Worm (Caenorhabditis elegans) whole organism, late embryonic: ENCODE measurements around the gene F42C5.5.
"Not testable (repeated sequence)": the region's sequence is repeated elsewhere in the genome, so short reads cannot be mapped to it uniquely, and the experiment has no call there.

ENCODE experiments used
- C08G9.2 ChIP-seq: sonication (generic microtip); optimal IDR thresholded peaks from 2 replicates; lab custom pipeline; 2016; ENCODE audit warnings: mild to moderate bottlenecking, missing genetic modification characterization, moderate library complexity, missing compliant biosample characterization
- F13H6.1 ChIP-seq: sonication (generic microtip); optimal IDR thresholded peaks from 2 replicates; lab custom pipeline; 2016; ENCODE audit warnings: missing genetic modification characterization, missing compliant biosample characterization
- ceh-18 ChIP-seq: sonication (generic microtip); optimal IDR thresholded peaks from 2 replicates; lab custom pipeline; 2016; ENCODE audit warnings: missing genetic modification characterization, missing compliant biosample characterization
- ceh-30 ChIP-seq: fragments of 150-350 bp; optimal IDR thresholded peaks from 2 replicates; lab custom pipeline; 2014; ENCODE audit warnings: missing biosample characterization, missing genetic modification characterization
- ceh-45 ChIP-seq: fragments of 200-800 bp; sonication (Bioruptor generic); IDR thresholded peaks from 2 replicates; pipeline ENCODE4 v1.3.6; 2022; ENCODE audit warnings: missing genetic modification reagents, missing genetic modification characterization, missing compliant biosample characterization
- ceh-48 ChIP-seq: sonication (generic microtip); optimal IDR thresholded peaks from 2 replicates; lab custom pipeline; 2016; ENCODE audit warnings: missing genetic modification characterization, inconsistent platforms, missing compliant biosample characterization
- ceh-6 ChIP-seq: fragments of 200-800 bp; sonication (Bioruptor generic); optimal IDR thresholded peaks from 2 replicates; lab custom pipeline; 2018; ENCODE audit warnings: mild to moderate bottlenecking, missing genetic modification characterization, missing compliant biosample characterization
- ceh-9 ChIP-seq: sonication (generic microtip); optimal IDR thresholded peaks from 2 replicates; lab custom pipeline; 2016; ENCODE audit warnings: mild to moderate bottlenecking, missing genetic modification characterization, inconsistent platforms, missing compliant biosample characterization
- che-1 ChIP-seq: sonication (generic microtip); optimal IDR thresholded peaks from 2 replicates; lab custom pipeline; 2016; ENCODE audit warnings: mild to moderate bottlenecking, missing genetic modification characterization, missing compliant biosample characterization
- dve-1 ChIP-seq: sonication (generic microtip); optimal IDR thresholded peaks from 2 replicates; lab custom pipeline; 2017; ENCODE audit warnings: antibody characterized with exemption, mild to moderate bottlenecking, missing genetic modification characterization, missing compliant biosample characterization
- elt-4 ChIP-seq: sonication (generic microtip); optimal IDR thresholded peaks from 2 replicates; lab custom pipeline; 2016; ENCODE audit warnings: missing genetic modification characterization, missing compliant biosample characterization
- ets-4 ChIP-seq: sonication (generic microtip); optimal IDR thresholded peaks from 2 replicates; lab custom pipeline; 2016; ENCODE audit warnings: missing genetic modification characterization, missing compliant biosample characterization
- eyg-1 ChIP-seq: sonication (generic microtip); optimal IDR thresholded peaks from 2 replicates; lab custom pipeline; 2016; ENCODE audit warnings: missing genotype, missing genetic modification characterization, missing compliant biosample characterization
- fax-1 ChIP-seq: sonication (generic microtip); optimal IDR thresholded peaks from 2 replicates; lab custom pipeline; 2016; ENCODE audit warnings: missing genotype, missing genetic modification characterization, missing compliant biosample characterization
- fkh-10 ChIP-seq: fragments of 150-350 bp; optimal IDR thresholded peaks from 2 replicates; lab custom pipeline; 2014; ENCODE audit warnings: missing biosample characterization, missing genetic modification reagents, missing genetic modification characterization
- fkh-6 ChIP-seq: sonication (generic microtip); optimal IDR thresholded peaks from 2 replicates; lab custom pipeline; 2016; ENCODE audit warnings: missing genetic modification characterization, missing compliant biosample characterization
- hlh-6 ChIP-seq: sonication (generic microtip); optimal IDR thresholded peaks from 2 replicates; lab custom pipeline; 2016; ENCODE audit warnings: missing genotype, missing genetic modification characterization, missing compliant biosample characterization
- hlh-8 ChIP-seq: sonication (generic microtip); optimal IDR thresholded peaks from 2 replicates; lab custom pipeline; 2016; ENCODE audit warnings: missing genotype, missing genetic modification characterization, missing compliant biosample characterization
- lim-6 ChIP-seq: sonication (generic microtip); optimal IDR thresholded peaks from 2 replicates; lab custom pipeline; 2016; ENCODE audit warnings: missing genetic modification characterization, missing compliant biosample characterization
- lin-11 ChIP-seq: fragments of 200-800 bp; sonication (Bioruptor generic); optimal IDR thresholded peaks from 2 replicates; lab custom pipeline; 2018; ENCODE audit warnings: mild to moderate bottlenecking, missing genetic modification characterization, missing compliant biosample characterization
- madf-2 ChIP-seq: sonication (generic microtip); optimal IDR thresholded peaks from 2 replicates; lab custom pipeline; 2017; ENCODE audit warnings: missing genetic modification characterization, missing compliant biosample characterization
- nhr-11 ChIP-seq: fragments of 150-350 bp; optimal IDR thresholded peaks from 2 replicates; lab custom pipeline; 2014; ENCODE audit warnings: missing biosample characterization, missing genetic modification characterization
- pag-3 ChIP-seq: sonication (generic microtip); optimal IDR thresholded peaks from 2 replicates; lab custom pipeline; 2016; ENCODE audit warnings: missing compliant biosample characterization, missing genetic modification characterization, borderline replicate concordance
- pat-9 ChIP-seq: fragments of 200-800 bp; sonication (Bioruptor generic); optimal IDR thresholded peaks from 2 replicates; lab custom pipeline; 2018; ENCODE audit warnings: mild to moderate bottlenecking, missing genetic modification characterization, moderate library complexity, missing compliant biosample characterization
- pax-1 ChIP-seq: fragments of 150-350 bp; optimal IDR thresholded peaks from 2 replicates; lab custom pipeline; 2014; ENCODE audit warnings: missing biosample characterization, missing genetic modification characterization
- pha-4 ChIP-seq: fragments of 150-350 bp; optimal IDR thresholded peaks from 2 replicates; lab custom pipeline; 2018; ENCODE audit warnings: missing biosample characterization, missing genetic modification reagents, missing genetic modification characterization
- ref-2 ChIP-seq: sonication (generic microtip); optimal IDR thresholded peaks from 2 replicates; lab custom pipeline; 2016; ENCODE audit warnings: missing genetic modification characterization, missing compliant biosample characterization
- sdc-2 ChIP-seq: sonication (generic microtip); optimal IDR thresholded peaks from 2 replicates; lab custom pipeline; 2016; ENCODE audit warnings: missing genotype, missing genetic modification characterization, missing compliant biosample characterization
- sox-4 ChIP-seq: sonication (generic microtip); optimal IDR thresholded peaks from 2 replicates; lab custom pipeline; 2017; ENCODE audit warnings: mild to moderate bottlenecking, missing genetic modification characterization, inconsistent platforms, missing compliant biosample characterization
- tbx-2 ChIP-seq: sonication (generic microtip); optimal IDR thresholded peaks from 2 replicates; lab custom pipeline; 2016; ENCODE audit warnings: missing genetic modification characterization, missing compliant biosample characterization
- tbx-7 ChIP-seq: sonication (generic microtip); optimal IDR thresholded peaks from 2 replicates; lab custom pipeline; 2016; ENCODE audit warnings: missing genotype, missing genetic modification characterization, missing compliant biosample characterization
- ttx-3 ChIP-seq: sonication (generic microtip); optimal IDR thresholded peaks from 2 replicates; lab custom pipeline; 2016; ENCODE audit warnings: missing genetic modification reagents, missing genetic modification characterization, missing compliant biosample characterization
- unc-3 ChIP-seq, 2 experiments: fragments of 200-800 bp in 1 of 2; sonication (Bioruptor generic) in 1 of 2; sonication (generic microtip) in 1 of 2; conservative IDR thresholded peaks in 1 of 2; optimal IDR thresholded peaks in 1 of 2; 2 replicates each; pipeline versions ENCODE4 v1.3.6 to Lab custom; 2016 to 2022; ENCODE audit warnings: missing compliant biosample characterization in 2 of 2, missing genetic modification characterization in 2 of 2, missing genetic modification reagents in 1 of 2

Gene F42C5.5

ce11 chrIV:7254690-7255089, 39.3 kb downstream of the F42C5.5 start, which contains the start of gene C06E4.5:
C06E4.5 (plus strand) TSS chrIV:7254990.
- not testable (repeated sequence) for TF ChIP-seq ceh-48, pag-3, ceh-18 (tag; lab: Kevin White, UChicago)

ce11 chrIV:7253271-7253670, 40.8 kb downstream of the F42C5.5 start:
- TF ChIP-seq madf-2 = no peak

ce11 chrIV:7250158-7250557, 43.9 kb downstream of the F42C5.5 start, which contains the start of gene D2024.18:
D2024.18 (plus strand) TSS chrIV:7250458.
- TF ChIP-seq ets-4 (tag; lab: Kevin White, UChicago) = no peak
- no peak for TF ChIP-seq sdc-2 (tag; lab: Kevin White, UChicago)
- no peak for TF ChIP-seq ref-2 (tag; lab: Kevin White, UChicago)
- no peak for TF ChIP-seq lin-11
- TF ChIP-seq pha-4 = no peak
- no peak for TF ChIP-seq ceh-45 (GFP tag; lab: Robert Waterston, UW)
- TF ChIP-seq hlh-8 (tag; lab: Kevin White, UChicago) = no peak
- no peak for TF ChIP-seq tbx-7
- TF ChIP-seq elt-4 = no peak
- TF ChIP-seq hlh-6 (tag; lab: Kevin White, UChicago) = no peak
- no peak for TF ChIP-seq fkh-6
- no peak for TF ChIP-seq ceh-6 (GFP tag; lab: Kevin White, UChicago)
- no peak for TF ChIP-seq sox-4
- TF ChIP-seq pax-1 (tag; lab: Kevin White, UChicago) = no peak
- TF ChIP-seq nhr-11 (tag; lab: Kevin White, UChicago) = no peak
- no peak for TF ChIP-seq ceh-30 (tag; lab: Kevin White, UChicago)
- no peak for TF ChIP-seq che-1 (tag; lab: Kevin White, UChicago)
- TF ChIP-seq madf-2 = no peak

ce11 chrIV:7247243-7247642, 46.8 kb downstream of the F42C5.5 start, which contains the start of gene D2024.1:
D2024.1 (plus strand) TSS chrIV:7247543.
- not testable (repeated sequence) for TF ChIP-seq F13H6.1 (tag; lab: Kevin White, UChicago); elt-4; dve-1 (tag; lab: Kevin White, UChicago)
- TF ChIP-seq, all 69 proteins: peak for 0; not testable (repeated sequence) for 69

- TF ChIP-seq C08G9.2 (no peak), ttx-3 (tag; lab: Kevin White, UChicago) (no peak), ets-4 (tag; lab: Kevin White, UChicago) (no peak), pat-9 (tag; lab: Kevin White, UChicago) (no peak), ref-2 (tag; lab: Kevin White, UChicago) (no peak), fax-1 (tag; lab: Kevin White, UChicago) (no peak), tbx-2 (tag; lab: Kevin White, UChicago) (no peak), F13H6.1 (tag; lab: Kevin White, UChicago) (no peak), unc-3 (GFP tag; conservative IDR thresholded peaks at IDR 0.05; lab: Robert Waterston, UW) (no peak), unc-3 (tag; optimal IDR thresholded peaks at IDR 0.05; lab: Kevin White, UChicago) (no peak), eyg-1 (tag; lab: Kevin White, UChicago) (no peak), ceh-9 (tag; lab: Kevin White, UChicago) (no peak), ceh-18 (tag; lab: Kevin White, UChicago) (no peak), lim-6 (tag; lab: Kevin White, UChicago) (no peak), fkh-10 (GFP tag; lab: Kevin White, UChicago) (no peak)
These were observed 47.5 kb downstream of the F42C5.5 start, which contains the start of gene col-114 for ce11 chrIV:7246553-7246952. col-114 (minus strand) TSS chrIV:7246653.
